Fruit fly (Drosophila melanogaster) whole organism, adult: ENCODE results near the gene Bre1.

Source experiments
- CG33017 ChIP-seq: fragments of 200-800 bp; sonication (Bioruptor generic); optimal IDR thresholded peaks from 2 replicates; lab custom pipeline; 2018; ENCODE audit warnings: missing biosample characterization, mild to moderate bottlenecking, missing genetic modification characterization, moderate library complexity
- Mnt ChIP-seq: fragments of 200-800 bp; sonication (Bioruptor generic); optimal IDR thresholded peaks from 2 replicates; lab custom pipeline; 2016; ENCODE audit warnings: missing biosample characterization, mild to moderate bottlenecking, missing genetic modification characterization
- kay ChIP-seq: fragments of 200-800 bp; sonication (Bioruptor generic); peaks from one replicate; lab custom pipeline; 2016; ENCODE audit warnings: missing biosample characterization, missing genetic modification characterization, borderline replicate concordance
- ovo ChIP-seq: fragments of 200-800 bp; sonication (Bioruptor generic); optimal IDR thresholded peaks from 2 replicates; lab custom pipeline; 2016; ENCODE audit warnings: missing biosample characterization, missing genetic modification characterization

- TF ChIP-seq CG33017 (tag; lab: Kevin White, UChicago): no peak
- TF ChIP-seq Mnt: peak; percentile 93
- no peak for TF ChIP-seq kay (GFP tag; lab: Kevin White, UChicago)
- TF ChIP-seq ovo (GFP tag; lab: Kevin White, UChicago): no peak
Observed at dm6 chr3L:5777114-5777513, 16.9 kb downstream of the Bre1 start, which contains the start of gene vito.
